Fruit fly (Drosophila melanogaster): ENCODE data around the gene snsl.
A peak's percentile ranks its signal among the peaks of the same experiment; 100 is the strongest.

snsl gene

DNA sequence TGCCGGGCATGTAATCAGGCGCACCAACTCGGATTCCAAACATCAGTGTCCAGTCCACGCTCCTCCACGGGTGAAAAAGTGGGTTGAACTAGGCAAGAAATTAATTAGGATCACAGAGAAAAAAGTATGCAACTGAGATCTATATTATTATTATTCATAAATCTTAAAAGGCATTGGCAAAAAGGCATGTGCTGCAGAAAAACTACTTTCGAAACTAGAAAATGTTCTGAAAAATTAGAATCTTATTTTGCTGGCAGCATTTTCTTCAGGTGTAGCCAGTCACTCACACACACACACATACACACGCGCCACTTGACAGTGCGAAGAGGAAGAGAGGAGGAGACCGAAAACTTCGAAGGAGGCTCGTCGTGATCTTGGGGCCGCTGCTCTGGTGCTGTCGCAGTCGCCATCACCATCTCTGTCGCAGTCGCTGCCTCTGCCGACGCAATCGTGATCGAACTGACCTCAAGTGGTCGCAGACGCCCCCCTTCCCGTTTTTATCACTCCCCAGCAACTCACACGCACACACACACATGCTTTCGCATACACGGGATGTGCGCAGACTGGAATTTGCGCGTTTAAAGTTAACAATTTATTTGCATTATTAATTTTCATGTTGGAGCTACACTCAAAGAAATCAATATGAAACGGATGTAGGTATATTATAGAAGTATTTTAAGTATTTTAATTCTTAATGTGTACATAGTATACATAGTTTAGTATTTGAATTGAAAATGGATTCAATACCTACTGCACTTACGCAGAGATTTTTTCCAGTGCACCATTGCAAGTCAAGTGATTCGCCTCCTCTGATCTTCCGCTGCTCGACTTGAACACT is 19.0 kb downstream of the snsl start (continued):
- TF ChIP-seq CG15696 (tag; optimal IDR thresholded peaks at IDR 0.05), result peak; percentile 27
- TF ChIP-seq CG12219 (GFP tag; optimal IDR thresholded peaks at IDR 0.05), result no peak
- no peak for TF ChIP-seq CG16863 (GFP tag; optimal IDR thresholded peaks at IDR 0.05)
- TF ChIP-seq B-H1 (GFP tag; IDR thresholded peaks at IDR 0.05), result peak; percentile 34; the same call in 2 of the 3 replicates
- TF ChIP-seq CG5953 (GFP tag; IDR thresholded peaks at IDR 0.05), result peak; percentile 33; the same call in 1 of the 2 replicates
- TF ChIP-seq HLH3B (GFP tag; IDR thresholded peaks at IDR 0.05), result peak; percentile 66
- TF ChIP-seq CTCF (GFP tag; optimal IDR thresholded peaks at IDR 0.05), result no peak
- 0 out of 3 replicates have a peak, but pooled peaks have one; percentile 28 for TF ChIP-seq z (GFP tag; IDR thresholded peaks at IDR 0.05)
- no peak for TF ChIP-seq lov (optimal IDR thresholded peaks at IDR 0.05)
- TF ChIP-seq lov (GFP tag; IDR thresholded peaks at IDR 0.05), result peak; percentile 54; the same call in 1 of the 3 replicates
- 0 out of 2 replicates have a peak, but pooled peaks have one; percentile 42 for TF ChIP-seq CG8765 (GFP tag; IDR thresholded peaks at IDR 0.05)
- TF ChIP-seq Dip2 (GFP tag; IDR thresholded peaks at IDR 0.05), result no peak
- TF ChIP-seq fd64A (GFP tag; optimal IDR thresholded peaks at IDR 0.05), result no peak
- TF ChIP-seq kah (GFP tag; optimal IDR thresholded peaks at IDR 0.05), result no peak
- TF ChIP-seq CG7271 (tag; optimal IDR thresholded peaks at IDR 0.05), result peak; percentile 36
- peak; percentile 45 for TF ChIP-seq CG4424 (GFP tag; optimal IDR thresholded peaks at IDR 0.05)
- TF ChIP-seq Stat92E (GFP tag; optimal IDR thresholded peaks at IDR 0.05), result no peak
- peak; percentile 19 for TF ChIP-seq Blimp-1 (GFP tag; optimal IDR thresholded peaks at IDR 0.05)
- TF ChIP-seq Nf-YC (tag; optimal IDR thresholded peaks at IDR 0.05), result peak; percentile 4
- no peak for TF ChIP-seq Dip3 (GFP tag; optimal IDR thresholded peaks at IDR 0.05)
- TF ChIP-seq nom (GFP tag; optimal IDR thresholded peaks at IDR 0.05), result peak; percentile 90
- TF ChIP-seq slou (GFP tag; optimal IDR thresholded peaks at IDR 0.05), result peak; percentile 1
- TF ChIP-seq Adf1 (GFP tag; IDR thresholded peaks at IDR 0.05), result peak; percentile 94
- no peak for TF ChIP-seq sim (GFP tag; IDR thresholded peaks at IDR 0.05)
- no peak for TF ChIP-seq pros (GFP tag; optimal IDR thresholded peaks at IDR 0.05)
- no peak for TF ChIP-seq D (optimal IDR thresholded peaks at IDR 0.05)
- TF ChIP-seq D (GFP tag; optimal IDR thresholded peaks at IDR 0.05), result no peak
- TF ChIP-seq CG17186 (GFP tag; optimal IDR thresholded peaks at IDR 0.05), result no peak
- no peak for TF ChIP-seq pb (GFP tag; optimal IDR thresholded peaks at IDR 0.05)
- peak; percentile 80 for TF ChIP-seq Ptx1 (GFP tag; IDR thresholded peaks at IDR 0.05)
- TF ChIP-seq run (tag; optimal IDR thresholded peaks at IDR 0.05), result peak; percentile 23
- no peak for TF ChIP-seq Ets97D (GFP tag; optimal IDR thresholded peaks at IDR 0.05)
- TF ChIP-seq CG17359 (tag; optimal IDR thresholded peaks at IDR 0.05), result peak; percentile 63
- peak; percentile 52 for TF ChIP-seq CG3281 (GFP tag; optimal IDR thresholded peaks at IDR 0.05)
- TF ChIP-seq vnd (GFP tag; IDR thresholded peaks at IDR 0.05; ENCODE audit: partially characterized antibody), result no peak
- 0 out of 2 replicates have a peak, but pooled peaks have one; percentile 11 for TF ChIP-seq cas (GFP tag; IDR thresholded peaks at IDR 0.05)
- TF ChIP-seq CG30403 (GFP tag; optimal IDR thresholded peaks at IDR 0.05), result peak; percentile 17
- no peak for TF ChIP-seq pum (GFP tag; optimal IDR thresholded peaks at IDR 0.05)
- TF ChIP-seq CG14050 (GFP tag; IDR thresholded peaks at IDR 0.05), result peak; percentile 39; the same call in 2 of the 3 replicates
- TF ChIP-seq mld (GFP tag; IDR thresholded peaks at IDR 0.05; ENCODE audit: partially characterized antibody), result no peak
- TF ChIP-seq kni (GFP tag; optimal IDR thresholded peaks at IDR 0.05), result no peak
- TF ChIP-seq CG15269 (tag; optimal IDR thresholded peaks at IDR 0.05), result peak; percentile 67
- no peak for TF ChIP-seq Dp (GFP tag; optimal IDR thresholded peaks at IDR 0.05)
- TF ChIP-seq dmrt99B (tag; optimal IDR thresholded peaks at IDR 0.05), result peak; percentile 66
- TF ChIP-seq fd102C (GFP tag; optimal IDR thresholded peaks at IDR 0.05), result peak; percentile 18
- peak; percentile 55 for TF ChIP-seq nmo (GFP tag; optimal IDR thresholded peaks at IDR 0.05)
- TF ChIP-seq sqz (GFP tag; optimal IDR thresholded peaks at IDR 0.05), result no peak
- TF ChIP-seq hth (optimal IDR thresholded peaks at IDR 0.05), result no peak
- peak; percentile 59 for TF ChIP-seq danr (GFP tag; IDR thresholded peaks at IDR 0.05)
- peak; percentile 15 for TF ChIP-seq CG10267 (tag; optimal IDR thresholded peaks at IDR 0.05)

Data from whole organism, embryonic.